Fruit fly (Drosophila melanogaster) whole organism, prepupa: ENCODE measurements around the gene CG15922.

Experiments used
- CG34406 ChIP-seq: fragments of 200-800 bp; sonication (Bioruptor generic); optimal IDR thresholded peaks from 3 replicates; lab custom pipeline; 2016; ENCODE audit warnings: missing biosample characterization, missing genetic modification characterization
- Gug ChIP-seq: fragments of 200-800 bp; sonication (Bioruptor generic); IDR thresholded peaks from 2 replicates; pipeline ENCODE4 v1.3.6; 2022; ENCODE audit warnings: missing biosample characterization, missing genetic modification characterization
- Hr39 ChIP-seq: fragments of 200-800 bp; sonication (Bioruptor generic); optimal IDR thresholded peaks from 2 replicates; lab custom pipeline; 2016; ENCODE audit warnings: missing biosample characterization, missing genetic modification characterization
- Hr4 ChIP-seq: fragments of 200-800 bp; sonication (Bioruptor generic); optimal IDR thresholded peaks from 3 replicates; lab custom pipeline; 2016; ENCODE audit warnings: missing biosample characterization, missing genetic modification characterization
- Sox102F ChIP-seq: fragments of 200-800 bp; sonication (Bioruptor generic); optimal IDR thresholded peaks from 2 replicates; lab custom pipeline; 2016; ENCODE audit warnings: missing biosample characterization, mild to moderate bottlenecking, missing genetic modification characterization
- Sox15 ChIP-seq: fragments of 200-800 bp; sonication (Bioruptor generic); optimal IDR thresholded peaks from 3 replicates; lab custom pipeline; 2016; ENCODE audit warnings: missing biosample characterization, missing genetic modification characterization
- dac ChIP-seq: fragments of 200-800 bp; sonication (Bioruptor generic); optimal IDR thresholded peaks from 2 replicates; lab custom pipeline; 2017; ENCODE audit warnings: missing biosample characterization, mild to moderate bottlenecking, missing genetic modification characterization
- fd85E ChIP-seq: fragments of 200-800 bp; sonication (Bioruptor generic); optimal IDR thresholded peaks from 3 replicates; lab custom pipeline; 2016; ENCODE audit warnings: missing biosample characterization, missing genetic modification characterization
- lz ChIP-seq: fragments of 200-800 bp; sonication (Bioruptor generic); optimal IDR thresholded peaks from 3 replicates; lab custom pipeline; 2016; ENCODE audit warnings: missing biosample characterization, missing genetic modification characterization
- topi ChIP-seq: fragments of 200-800 bp; sonication (Bioruptor generic); optimal IDR thresholded peaks from 3 replicates; lab custom pipeline; 2016; ENCODE audit warnings: missing biosample characterization, missing genetic modification characterization

dm6 chr3R:20604078-20604477 is 44.0 kb upstream of the CG15922 start:
- TF ChIP-seq fd85E (no peak), topi (GFP tag; lab: Kevin White, UChicago) (no peak), dac (GFP tag; lab: Kevin White, UChicago) (no peak), Hr39 (GFP tag; lab: Kevin White, UChicago) (no peak), Sox15 (GFP tag; lab: Kevin White, UChicago) (no peak), Hr4 (GFP tag; lab: Kevin White, UChicago) (no peak), lz (no peak), Sox102F (GFP tag; lab: Kevin White, UChicago) (no peak), CG34406 (GFP tag; lab: Kevin White, UChicago) (no peak), Gug (GFP tag; lab: Robert Waterston, UW) (no peak)
